Fruit fly (Drosophila melanogaster) whole organism, embryonic: ENCODE measurements around the gene Spn75F.

Experiments used
- Aef1 ChIP-seq: fragments of 200-800 bp; sonication (Bioruptor generic); IDR thresholded peaks from 3 replicates; pipeline ENCODE4 v1.3.6; 2022; ENCODE audit warnings: missing biosample characterization, missing genetic modification characterization
- Atf-2 ChIP-seq: fragments of 200-800 bp; sonication (Bioruptor generic); optimal IDR thresholded peaks from 2 replicates; lab custom pipeline; 2016; ENCODE audit warnings: missing biosample characterization, missing genetic modification characterization
- Bdp1 ChIP-seq: fragments of 200-800 bp; sonication (Bioruptor generic); optimal IDR thresholded peaks from 3 replicates; lab custom pipeline; 2016; ENCODE audit warnings: missing biosample characterization, missing genetic modification characterization
- Bgb ChIP-seq: fragments of 200-800 bp; sonication (Bioruptor generic); IDR thresholded peaks from 2 replicates; pipeline ENCODE4 v1.3.6; 2022; ENCODE audit warnings: missing biosample characterization, missing genetic modification characterization; ENCODE audit not compliant: partially characterized antibody
- CG12391 ChIP-seq: fragments of 200-800 bp; sonication (Bioruptor generic); optimal IDR thresholded peaks from 3 replicates; lab custom pipeline; 2018; ENCODE audit warnings: missing biosample characterization, mild to moderate bottlenecking, missing genetic modification characterization, moderate library complexity
- CG12769 ChIP-seq: fragments of 200-800 bp; sonication (Bioruptor generic); optimal IDR thresholded peaks from 2 replicates; lab custom pipeline; 2019; ENCODE audit warnings: missing biosample characterization, mild to moderate bottlenecking, missing genetic modification characterization, moderate library complexity
- CG1647 ChIP-seq: fragments of 200-800 bp; sonication (Bioruptor generic); optimal IDR thresholded peaks from 3 replicates; lab custom pipeline; 2016; ENCODE audit warnings: missing biosample characterization, missing genetic modification characterization
- CG2875 ChIP-seq: fragments of 200-800 bp; sonication (Bioruptor generic); optimal IDR thresholded peaks from 2 replicates; lab custom pipeline; 2017; ENCODE audit warnings: missing biosample characterization, mild to moderate bottlenecking, missing genetic modification characterization, missing genetic modification reagents
- CG2889 ChIP-seq: fragments of 200-800 bp; sonication (Bioruptor generic); IDR thresholded peaks from 3 replicates; pipeline ENCODE4 v1.3.6; 2022; ENCODE audit warnings: missing biosample characterization, missing genetic modification characterization
- CG31388 ChIP-seq: fragments of 200-800 bp; sonication (Bioruptor generic); optimal IDR thresholded peaks from 2 replicates; lab custom pipeline; 2016; ENCODE audit warnings: missing biosample characterization, missing genetic modification characterization
- CG34224 ChIP-seq: fragments of 200-800 bp; sonication (Bioruptor generic); IDR thresholded peaks from 3 replicates; pipeline ENCODE4 v1.3.6; 2022; ENCODE audit warnings: missing biosample characterization, missing genetic modification characterization; ENCODE audit not compliant: partially characterized antibody
- CG5953 ChIP-seq: fragments of 200-800 bp; sonication (Bioruptor generic); IDR thresholded peaks from 2 replicates; pipeline ENCODE4 v1.3.6; 2022; ENCODE audit warnings: missing biosample characterization, missing genetic modification characterization
- CG6254 ChIP-seq: fragments of 200-800 bp; sonication (Bioruptor generic); optimal IDR thresholded peaks from 3 replicates; lab custom pipeline; 2017; ENCODE audit warnings: mild to moderate bottlenecking, missing biosample characterization, missing genetic modification reagents, missing genetic modification characterization
- CG8388 ChIP-seq: fragments of 200-800 bp; sonication (Bioruptor generic); optimal IDR thresholded peaks from 2 replicates; lab custom pipeline; 2019; ENCODE audit warnings: missing biosample characterization, mild to moderate bottlenecking, missing genetic modification characterization, moderate library complexity
- CG9727 ChIP-seq: fragments of 200-800 bp; sonication (Bioruptor generic); optimal IDR thresholded peaks from 3 replicates; lab custom pipeline; 2017; ENCODE audit warnings: missing biosample characterization, mild to moderate bottlenecking, missing genetic modification characterization
- Chrac-16 ChIP-seq: fragments of 200-800 bp; sonication (Bioruptor generic); optimal IDR thresholded peaks from 3 replicates; lab custom pipeline; 2016; ENCODE audit warnings: missing biosample characterization, missing genetic modification characterization
- Dref ChIP-seq: fragments of 200-800 bp; sonication (Bioruptor generic); IDR thresholded peaks from 2 replicates; pipeline ENCODE4 v1.3.6; 2022; ENCODE audit warnings: missing biosample characterization, missing genetic modification characterization
- Elba2 ChIP-seq: fragments of 200-800 bp; sonication (Bioruptor generic); optimal IDR thresholded peaks from 3 replicates; lab custom pipeline; 2016; ENCODE audit warnings: missing biosample characterization, missing genetic modification characterization
- Ets65A ChIP-seq: fragments of 200-800 bp; sonication (Bioruptor generic); peaks from one replicate; lab custom pipeline; 2016; ENCODE audit warnings: missing biosample characterization, missing genetic modification characterization
- Fer2 ChIP-seq: fragments of 200-800 bp; sonication (Bioruptor generic); optimal IDR thresholded peaks from 2 replicates; lab custom pipeline; 2018; ENCODE audit warnings: missing biosample characterization, mild to moderate bottlenecking, missing genetic modification characterization, moderate library complexity
- Hr3 ChIP-seq: fragments of 200-800 bp; sonication (Bioruptor generic); optimal IDR thresholded peaks from 3 replicates; lab custom pipeline; 2016; ENCODE audit warnings: missing biosample characterization, missing genetic modification characterization
- Lim3 ChIP-seq: fragments of 200-800 bp; sonication (Bioruptor generic); IDR thresholded peaks from 2 replicates; pipeline ENCODE4 v1.3.6; 2022; ENCODE audit warnings: missing biosample characterization, missing genetic modification characterization
- MESR4 ChIP-seq: fragments of 200-800 bp; sonication (Bioruptor generic); optimal IDR thresholded peaks from 2 replicates; lab custom pipeline; 2018; ENCODE audit warnings: missing biosample characterization, mild to moderate bottlenecking, missing genetic modification characterization, moderate library complexity
- Max ChIP-seq: fragments of 200-800 bp; sonication (Bioruptor generic); optimal IDR thresholded peaks from 2 replicates; lab custom pipeline; 2016; ENCODE audit warnings: missing biosample characterization, mild to moderate bottlenecking, missing genetic modification characterization
- Nf-YB ChIP-seq: fragments of 200-800 bp; sonication (Bioruptor generic); optimal IDR thresholded peaks from 3 replicates; lab custom pipeline; 2019; ENCODE audit warnings: missing biosample characterization, mild to moderate bottlenecking, missing genetic modification characterization, moderate library complexity
- Usf ChIP-seq: fragments of 200-800 bp; sonication (Bioruptor generic); optimal IDR thresholded peaks from 2 replicates; lab custom pipeline; 2017; ENCODE audit warnings: missing genotype, missing biosample characterization, missing genetic modification characterization
- Xrp1 ChIP-seq: fragments of 200-800 bp; sonication (Bioruptor generic); IDR thresholded peaks from 2 replicates; pipeline ENCODE4 v1.3.6; 2022; ENCODE audit warnings: missing biosample characterization, missing genetic modification characterization
- ash1 ChIP-seq: fragments of 200-800 bp; sonication (Bioruptor generic); optimal IDR thresholded peaks from 2 replicates; lab custom pipeline; 2018; ENCODE audit warnings: missing biosample characterization, mild to moderate bottlenecking, missing genetic modification characterization
- ato ChIP-seq: fragments of 200-800 bp; sonication (Bioruptor generic); IDR thresholded peaks from 2 replicates; pipeline ENCODE4 v1.3.6; 2022; ENCODE audit warnings: missing biosample characterization, missing genetic modification characterization; ENCODE audit not compliant: partially characterized antibody
- az2 ChIP-seq: fragments of 200-800 bp; sonication (Bioruptor generic); optimal IDR thresholded peaks from 3 replicates; lab custom pipeline; 2016; ENCODE audit warnings: missing biosample characterization, missing genetic modification characterization
- bsh ChIP-seq, 2 experiments: fragments of 200-800 bp; sonication (Bioruptor generic); optimal IDR thresholded peaks; 2 replicates each; lab custom pipeline; 2017 to 2018; ENCODE audit warnings: mild to moderate bottlenecking in 2 of 2, missing biosample characterization in 2 of 2, missing genetic modification characterization in 2 of 2, moderate library complexity in 1 of 2
- chn ChIP-seq: fragments of 200-800 bp; sonication (Bioruptor generic); optimal IDR thresholded peaks from 2 replicates; lab custom pipeline; 2016; ENCODE audit warnings: missing biosample characterization, missing genetic modification characterization
- dati ChIP-seq: fragments of 200-800 bp; sonication (Bioruptor generic); IDR thresholded peaks from 2 replicates; pipeline ENCODE4 v1.3.6; 2022; ENCODE audit warnings: missing biosample characterization, missing genetic modification characterization
- dpn ChIP-seq, 2 experiments: fragments of 200-800 bp; sonication (Bioruptor generic); optimal IDR thresholded peaks; 3 replicates each; lab custom pipeline; 2016; ENCODE audit warnings: missing biosample characterization in 2 of 2, missing genetic modification characterization in 2 of 2
- gce ChIP-seq: fragments of 200-800 bp; sonication (Bioruptor generic); IDR thresholded peaks from 3 replicates; pipeline ENCODE4 v1.3.6; 2022; ENCODE audit warnings: missing biosample characterization, missing genetic modification characterization
- grau ChIP-seq: fragments of 200-800 bp; optimal IDR thresholded peaks from 3 replicates; lab custom pipeline; 2019; ENCODE audit warnings: missing biosample characterization, mild to moderate bottlenecking, missing genetic modification characterization, moderate library complexity
- mam ChIP-seq: fragments of 200-800 bp; sonication (Bioruptor generic); optimal IDR thresholded peaks from 3 replicates; lab custom pipeline; 2016; ENCODE audit warnings: missing biosample characterization, missing genetic modification characterization
- nerfin-1 ChIP-seq: fragments of 200-800 bp; sonication (Bioruptor generic); optimal IDR thresholded peaks from 3 replicates; lab custom pipeline; 2019; ENCODE audit warnings: missing biosample characterization, mild to moderate bottlenecking, missing genetic modification characterization, moderate library complexity
- nom ChIP-seq: fragments of 200-800 bp; sonication (Bioruptor generic); optimal IDR thresholded peaks from 2 replicates; lab custom pipeline; 2017; ENCODE audit warnings: missing biosample characterization, missing genetic modification characterization, mild to moderate bottlenecking, moderate library complexity, missing genetic modification reagents
- pb ChIP-seq: fragments of 200-800 bp; sonication (Bioruptor generic); optimal IDR thresholded peaks from 3 replicates; lab custom pipeline; 2016; ENCODE audit warnings: missing biosample characterization, missing genetic modification characterization
- psq ChIP-seq: fragments of 200-800 bp; sonication (Bioruptor generic); optimal IDR thresholded peaks from 2 replicates; lab custom pipeline; 2017; ENCODE audit warnings: missing biosample characterization, missing genetic modification characterization
- pum ChIP-seq: fragments of 200-800 bp; sonication (Bioruptor generic); optimal IDR thresholded peaks from 2 replicates; lab custom pipeline; 2016; ENCODE audit warnings: missing biosample characterization, missing genetic modification characterization
- sim ChIP-seq: fragments of 200-800 bp; sonication (Bioruptor generic); IDR thresholded peaks from 2 replicates; pipeline ENCODE4 v1.3.6; 2022; ENCODE audit warnings: missing biosample characterization, missing genetic modification characterization
- sob ChIP-seq: fragments of 200-800 bp; sonication (Bioruptor generic); IDR thresholded peaks from 2 replicates; pipeline ENCODE4 v1.3.6; 2022; ENCODE audit warnings: missing biosample characterization, missing genetic modification characterization
- sqz ChIP-seq: fragments of 200-800 bp; sonication (Bioruptor generic); optimal IDR thresholded peaks from 3 replicates; lab custom pipeline; 2018; ENCODE audit warnings: missing biosample characterization, mild to moderate bottlenecking, missing genetic modification characterization
- sr ChIP-seq: fragments of 200-800 bp; sonication (Bioruptor generic); IDR thresholded peaks from 3 replicates; pipeline ENCODE4 v1.3.6; 2022; ENCODE audit warnings: missing biosample characterization, missing genetic modification characterization
- tap ChIP-seq: fragments of 200-800 bp; optimal IDR thresholded peaks from 3 replicates; lab custom pipeline; 2019; ENCODE audit warnings: missing biosample characterization, mild to moderate bottlenecking, missing genetic modification characterization, moderate library complexity
- toy ChIP-seq: fragments of 200-800 bp; sonication (Bioruptor generic); IDR thresholded peaks from 2 replicates; pipeline ENCODE4 v1.3.6; 2022; ENCODE audit warnings: missing biosample characterization, missing genetic modification characterization
- twi ChIP-seq: fragments of 200-800 bp; optimal IDR thresholded peaks from 2 replicates; lab custom pipeline; 2019; ENCODE audit warnings: missing biosample characterization, mild to moderate bottlenecking, missing genetic modification characterization, moderate library complexity
- vvl ChIP-seq: fragments of 200-800 bp; sonication (Bioruptor generic); IDR thresholded peaks from 2 replicates; pipeline ENCODE4 v1.3.6; 2022; ENCODE audit warnings: missing biosample characterization, missing genetic modification characterization
- wek ChIP-seq: fragments of 200-800 bp; sonication (Bioruptor generic); optimal IDR thresholded peaks from 3 replicates; lab custom pipeline; 2018; ENCODE audit warnings: missing biosample characterization, mild to moderate bottlenecking, missing genetic modification characterization, moderate library complexity
- wor ChIP-seq: fragments of 200-800 bp; sonication (Bioruptor generic); IDR thresholded peaks from 2 replicates; pipeline ENCODE4 v1.3.6; 2022; ENCODE audit warnings: missing biosample characterization, missing genetic modification characterization
- zfh1 ChIP-seq: fragments of 200-800 bp; sonication (Bioruptor generic); IDR thresholded peaks from 3 replicates; pipeline ENCODE4 v1.3.6; 2022; ENCODE audit warnings: missing biosample characterization, missing genetic modification characterization

The Spn75F gene

DNA sequence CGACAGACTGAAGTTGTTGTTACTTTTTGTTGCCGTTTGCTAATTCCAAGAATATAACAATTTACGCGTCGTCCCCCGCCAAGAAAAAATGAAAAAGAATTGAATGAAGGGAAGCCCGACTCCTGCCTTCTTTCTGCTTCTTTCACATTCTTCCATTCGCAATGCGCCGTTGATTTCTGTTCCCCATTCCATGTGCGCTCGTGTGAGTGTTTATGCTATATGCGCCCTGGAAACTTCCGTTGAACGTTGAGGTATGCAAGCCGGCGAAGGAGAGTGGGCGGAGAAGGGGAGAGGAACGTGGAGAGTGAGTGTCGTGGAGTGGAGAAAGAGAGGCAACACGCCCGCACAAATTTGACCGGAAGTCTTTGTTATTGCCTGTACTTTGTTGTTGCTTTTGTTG, 50.4 kb downstream of the Spn75F start (continued):
- 0 out of 2 replicates have a peak, but pooled peaks have one; percentile 14 for TF ChIP-seq vvl (GFP tag; lab: Robert Waterston, UW)
- no peak for TF ChIP-seq chn (GFP tag; lab: Kevin White, UChicago)
- no peak for TF ChIP-seq CG5953
- no peak for TF ChIP-seq Ets65A (GFP tag; lab: Kevin White, UChicago)
- no peak for TF ChIP-seq Fer2 (tag; lab: Kevin White, UChicago)
- TF ChIP-seq dati, result no peak
- TF ChIP-seq nom, result peak; percentile 6
- TF ChIP-seq sim (GFP tag; lab: Robert Waterston, UW), result no peak
- TF ChIP-seq Max (GFP tag; lab: Kevin White, UChicago), result no peak
- TF ChIP-seq Nf-YB (GFP tag; lab: Kevin White, UChicago), result no peak
- TF ChIP-seq wek (GFP tag; lab: Kevin White, UChicago), result no peak
- TF ChIP-seq ash1 (GFP tag; lab: Kevin White, UChicago), result no peak
- TF ChIP-seq ato (GFP tag; lab: Robert Waterston, UW), result no peak
- no peak for TF ChIP-seq pb (GFP tag; lab: Kevin White, UChicago)
- peak; percentile 72; the same call in 2 of the 3 replicates for TF ChIP-seq sr (GFP tag; lab: Robert Waterston, UW)
- TF ChIP-seq CG12769 (tag; lab: Kevin White, UChicago), result no peak
- TF ChIP-seq CG12391 (tag; lab: Kevin White, UChicago), result no peak
- TF ChIP-seq grau (tag; lab: Kevin White, UChicago), result no peak
- no peak for TF ChIP-seq psq
- no peak for TF ChIP-seq mam (GFP tag; lab: Kevin White, UChicago)
- TF ChIP-seq CG2875 (GFP tag; lab: Kevin White, UChicago), result no peak
- no peak for TF ChIP-seq zfh1 (GFP tag; lab: Robert Waterston, UW)
- no peak for TF ChIP-seq Aef1 (GFP tag; lab: Robert Waterston, UW)
- TF ChIP-seq dpn (GFP tag; optimal IDR thresholded peaks at IDR 0.05; lab: Kevin White, UChicago), result no peak
- no peak for TF ChIP-seq twi
- no peak for TF ChIP-seq CG8388
- TF ChIP-seq CG9727 (GFP tag; lab: Kevin White, UChicago), result no peak
- TF ChIP-seq CG34224 (GFP tag; lab: Robert Waterston, UW), result no peak
- TF ChIP-seq CG6254, result no peak
- peak; percentile 30 for TF ChIP-seq nerfin-1 (tag; lab: Kevin White, UChicago)
- TF ChIP-seq Bgb, result no peak
- TF ChIP-seq tap, result no peak
- no peak for TF ChIP-seq gce (GFP tag; lab: Robert Waterston, UW)
- TF ChIP-seq az2, result no peak
- TF ChIP-seq Usf (GFP tag; lab: Kevin White, UChicago), result no peak
- no peak for TF ChIP-seq sob
- TF ChIP-seq Atf-2 (GFP tag; lab: Kevin White, UChicago), result no peak
- TF ChIP-seq Lim3 (GFP tag; lab: Robert Waterston, UW), result no peak
- no peak for TF ChIP-seq Dref (GFP tag; lab: Robert Waterston, UW)
- TF ChIP-seq pum (GFP tag; lab: Kevin White, UChicago), result no peak
- TF ChIP-seq CG31388 (GFP tag; lab: Kevin White, UChicago), result no peak
- no peak for TF ChIP-seq Xrp1 (GFP tag; lab: Robert Waterston, UW)
- no peak for TF ChIP-seq sqz (GFP tag; lab: Kevin White, UChicago)
- TF ChIP-seq MESR4, result no peak
- no peak for TF ChIP-seq toy (GFP tag; lab: Robert Waterston, UW)
- TF ChIP-seq Elba2 (GFP tag; lab: Kevin White, UChicago), result no peak
- TF ChIP-seq Chrac-16, result no peak
- no peak for TF ChIP-seq Bdp1 (GFP tag; lab: Kevin White, UChicago)
- TF ChIP-seq CG2889 (GFP tag; lab: Robert Waterston, UW), result no peak
- no peak for TF ChIP-seq wor (GFP tag; lab: Robert Waterston, UW)
- TF ChIP-seq bsh (GFP tag; optimal IDR thresholded peaks at IDR 0.05; lab: Kevin White, UChicago), result no peak
- no peak for TF ChIP-seq Hr3 (GFP tag; lab: Kevin White, UChicago)
- no peak for TF ChIP-seq CG1647 (GFP tag; lab: Kevin White, UChicago)
